Worm (Caenorhabditis elegans) whole organism, young adult: Measurements from ENCODE around the gene nyn-3.

ENCODE experiments used
- B0019.2 ChIP-seq: fragments of 200-800 bp; sonication (Bioruptor generic); conservative IDR thresholded peaks from 2 replicates; pipeline ENCODE4 v1.3.6; 2022; ENCODE audit warnings: missing genetic modification reagents, missing genetic modification characterization, missing compliant biosample characterization
- B0336.3 ChIP-seq: fragments of 200-800 bp; sonication (Bioruptor generic); IDR thresholded peaks from 2 replicates; pipeline ENCODE4 v1.3.6; 2022; ENCODE audit warnings: missing genetic modification characterization, missing compliant biosample characterization
- C06A6.2 ChIP-seq: fragments of 200-800 bp; sonication (Bioruptor generic); conservative IDR thresholded peaks from 2 replicates; pipeline ENCODE4 v1.3.6; 2022; ENCODE audit warnings: missing genetic modification characterization, missing compliant biosample characterization
- C17E4.6 ChIP-seq: fragments of 200-800 bp; sonication (Bioruptor generic); IDR thresholded peaks from 2 replicates; pipeline ENCODE4 v1.3.6; 2022; ENCODE audit warnings: missing genetic modification reagents, missing genetic modification characterization, missing compliant biosample characterization
- F23B12.7 ChIP-seq: sonication (generic microtip); optimal IDR thresholded peaks from 2 replicates; lab custom pipeline; 2017; ENCODE audit warnings: missing genetic modification characterization, mild to moderate bottlenecking, missing compliant biosample characterization, antibody characterized with exemption, moderate library complexity; ENCODE audit not compliant: insufficient read depth
- F33H1.4 ChIP-seq: fragments of 200-800 bp; sonication (Bioruptor generic); IDR thresholded peaks from 2 replicates; pipeline ENCODE4 v1.3.6; 2022; ENCODE audit warnings: missing genetic modification reagents, missing genetic modification characterization, missing compliant biosample characterization
- F39B2.1 ChIP-seq: fragments of 200-800 bp; sonication (Bioruptor generic); IDR thresholded peaks from 2 replicates; pipeline ENCODE4 v1.3.6; 2022; ENCODE audit warnings: missing genetic modification reagents, missing genetic modification characterization, missing compliant biosample characterization
- F52B5.7 ChIP-seq: sonication (generic microtip); optimal IDR thresholded peaks from 2 replicates; lab custom pipeline; 2016; ENCODE audit warnings: mild to moderate bottlenecking, missing genetic modification characterization, missing compliant biosample characterization
- F57A8.1 ChIP-seq: fragments of 200-800 bp; sonication (Bioruptor generic); optimal IDR thresholded peaks from 2 replicates; lab custom pipeline; 2018; ENCODE audit warnings: mild to moderate bottlenecking, missing genetic modification characterization, moderate library complexity, missing compliant biosample characterization
- T07F8.4 ChIP-seq: sonication (generic microtip); optimal IDR thresholded peaks from 2 replicates; lab custom pipeline; 2016; ENCODE audit warnings: mild to moderate bottlenecking, missing genetic modification characterization, moderate library complexity, missing compliant biosample characterization
- ZK185.1 ChIP-seq: sonication (generic microtip); optimal IDR thresholded peaks from 2 replicates; lab custom pipeline; 2016; ENCODE audit warnings: mild to moderate bottlenecking, missing genetic modification characterization, missing compliant biosample characterization; ENCODE audit not compliant: poor library complexity, severe bottlenecking
- ama-1 ChIP-seq, 3 experiments: fragments of 150-350 bp in 1 of 3; sonication (generic microtip) in 2 of 3; optimal IDR thresholded peaks; 2 replicates each; lab custom pipeline; 2014 to 2018; ENCODE audit warnings: missing biosample characterization in 2 of 3, missing genetic modification characterization in 2 of 3, missing genetic modification reagents in 2 of 3
- athp-1 ChIP-seq: sonication (generic microtip); optimal IDR thresholded peaks from 2 replicates; lab custom pipeline; 2017; ENCODE audit warnings: mild to moderate bottlenecking, missing genetic modification characterization, missing compliant biosample characterization
- cebp-2 ChIP-seq: fragments of 200-800 bp; sonication (Bioruptor generic); IDR thresholded peaks from 2 replicates; pipeline ENCODE4 v1.3.6; 2022; ENCODE audit warnings: missing genetic modification characterization, missing compliant biosample characterization
- ceh-58 ChIP-seq: fragments of 200-800 bp; sonication (Bioruptor generic); IDR thresholded peaks from 2 replicates; pipeline ENCODE4 v1.3.6; 2022; ENCODE audit warnings: missing genetic modification characterization, missing compliant biosample characterization
- ceh-79 ChIP-seq: sonication (generic microtip); optimal IDR thresholded peaks from 2 replicates; lab custom pipeline; 2017; ENCODE audit warnings: mild to moderate bottlenecking, missing genetic modification characterization, missing compliant biosample characterization
- die-1 ChIP-seq: sonication (generic microtip); optimal IDR thresholded peaks from 2 replicates; lab custom pipeline; 2016; ENCODE audit warnings: missing genotype, mild to moderate bottlenecking, missing genetic modification characterization, missing compliant biosample characterization
- dox-1 ChIP-seq: fragments of 200-800 bp; sonication (Bioruptor generic); IDR thresholded peaks from 2 replicates; pipeline ENCODE4 v1.3.6; 2022; ENCODE audit warnings: missing genetic modification reagents, missing genetic modification characterization, missing compliant biosample characterization
- dpl-1 ChIP-seq: fragments of 150-350 bp; optimal IDR thresholded peaks from 2 replicates; lab custom pipeline; 2014; ENCODE audit warnings: missing biosample characterization, missing genetic modification reagents, missing genetic modification characterization
- ets-4 ChIP-seq: fragments of 200-800 bp; sonication (Bioruptor generic); optimal IDR thresholded peaks from 2 replicates; lab custom pipeline; 2018; ENCODE audit warnings: mild to moderate bottlenecking, missing genetic modification characterization, missing compliant biosample characterization
- lin-35 ChIP-seq, 3 experiments: fragments of 150-350 bp in 2 of 3; sonication (generic microtip) in 1 of 3; optimal IDR thresholded peaks; 2 replicates each; lab custom pipeline; 2014 to 2018; ENCODE audit warnings: missing biosample characterization in 3 of 3, missing genetic modification characterization in 3 of 3, missing genetic modification reagents in 3 of 3
- lir-1 ChIP-seq: fragments of 200-800 bp; sonication (Bioruptor generic); conservative IDR thresholded peaks from 2 replicates; pipeline ENCODE4 v1.3.6; 2022; ENCODE audit warnings: missing genetic modification reagents, missing genetic modification characterization, missing compliant biosample characterization
- lsy-27 ChIP-seq: sonication (generic microtip); optimal IDR thresholded peaks from 2 replicates; lab custom pipeline; 2017; ENCODE audit warnings: missing genetic modification characterization, mild to moderate bottlenecking, missing compliant biosample characterization, antibody characterized with exemption, missing genotype, borderline replicate concordance; ENCODE audit not compliant: insufficient read depth
- madf-8 ChIP-seq: fragments of 200-800 bp; sonication (Bioruptor generic); conservative IDR thresholded peaks from 2 replicates; pipeline ENCODE4 v1.3.6; 2022; ENCODE audit warnings: missing genetic modification reagents, missing genetic modification characterization, missing compliant biosample characterization
- nhr-90 ChIP-seq: sonication (generic microtip); optimal IDR thresholded peaks from 2 replicates; lab custom pipeline; 2016; ENCODE audit warnings: missing genotype, mild to moderate bottlenecking, missing genetic modification characterization, missing compliant biosample characterization
- pha-4 ChIP-seq: fragments of 150-350 bp; sonication (generic microtip); optimal IDR thresholded peaks from 2 replicates; lab custom pipeline; 2014; ENCODE audit warnings: missing biosample characterization, missing genetic modification reagents, missing genetic modification characterization
- sea-2 ChIP-seq: fragments of 200-800 bp; sonication (Bioruptor generic); IDR thresholded peaks from 2 replicates; pipeline ENCODE4 v1.3.6; 2022; ENCODE audit warnings: missing genetic modification characterization, missing compliant biosample characterization
- snpc-1.1 ChIP-seq: sonication (generic microtip); optimal IDR thresholded peaks from 2 replicates; lab custom pipeline; 2017; ENCODE audit warnings: missing genetic modification characterization, mild to moderate bottlenecking, missing compliant biosample characterization, antibody characterized with exemption, moderate library complexity, missing genotype, missing genetic modification reagents; ENCODE audit not compliant: insufficient read depth
- snpc-1.3 ChIP-seq: sonication (generic microtip); optimal IDR thresholded peaks from 2 replicates; lab custom pipeline; 2017; ENCODE audit warnings: missing genetic modification characterization, mild to moderate bottlenecking, missing compliant biosample characterization, antibody characterized with exemption, moderate library complexity, missing genotype, missing genetic modification reagents; ENCODE audit not compliant: insufficient read depth
- xnd-1 ChIP-seq: sonication (generic microtip); optimal IDR thresholded peaks from 2 replicates; lab custom pipeline; 2016; ENCODE audit warnings: missing genotype, missing genetic modification reagents, missing genetic modification characterization, missing compliant biosample characterization
- ztf-18 ChIP-seq: sonication (generic microtip); optimal IDR thresholded peaks from 2 replicates; lab custom pipeline; 2016; ENCODE audit warnings: missing genotype, mild to moderate bottlenecking, missing genetic modification characterization, missing compliant biosample characterization
- ztf-25 ChIP-seq: fragments of 200-800 bp; sonication (Bioruptor generic); IDR thresholded peaks from 2 replicates; pipeline ENCODE4 v1.3.6; 2022; ENCODE audit warnings: missing genetic modification reagents, missing genetic modification characterization, missing compliant biosample characterization
- ztf-26 ChIP-seq: sonication (generic microtip); optimal IDR thresholded peaks from 2 replicates; lab custom pipeline; 2017; ENCODE audit warnings: missing genetic modification characterization, missing compliant biosample characterization
- ztf-3 ChIP-seq: fragments of 200-800 bp; sonication (Bioruptor generic); optimal IDR thresholded peaks from 2 replicates; lab custom pipeline; 2018; ENCODE audit warnings: mild to moderate bottlenecking, missing genetic modification characterization, missing compliant biosample characterization
- ztf-6 ChIP-seq: fragments of 200-800 bp; sonication (Bioruptor generic); IDR thresholded peaks from 2 replicates; pipeline ENCODE4 v1.3.6; 2022; ENCODE audit warnings: missing genetic modification reagents, missing genetic modification characterization, missing compliant biosample characterization

The nyn-3 gene

DNA sequence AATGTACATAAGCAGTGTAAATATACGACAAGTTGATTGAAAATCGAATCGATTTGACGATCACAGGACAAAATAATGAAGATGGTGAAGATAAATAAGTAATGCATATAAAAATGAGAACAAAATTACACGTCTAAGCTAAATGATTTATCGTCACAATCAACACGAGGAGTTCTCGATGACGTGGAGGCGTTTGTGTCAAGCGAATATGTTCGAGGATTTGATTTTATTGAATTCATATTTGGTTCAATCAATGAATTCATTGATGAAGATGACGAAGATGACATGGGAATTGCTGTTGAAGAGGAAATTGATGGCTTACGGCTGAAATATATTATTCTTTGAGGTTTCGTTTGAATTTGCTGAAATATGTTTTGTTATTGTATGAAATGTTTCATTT lies at the start of gene nyn-3:
Gene nyn-3, minus strand, starts transcription at position 101 of the 400 bp plus-strand sequence.
- TF ChIP-seq sea-2 (no peak), lsy-27 (no peak), cebp-2 (GFP tag; lab: Robert Waterston, UW) (no peak), athp-1 (tag; lab: Kevin White, UChicago) (no peak), lin-35 (GFP tag; optimal IDR thresholded peaks at IDR 0.05; lab: Kevin White, UChicago) (no peak), F57A8.1 (no peak)

DNA sequence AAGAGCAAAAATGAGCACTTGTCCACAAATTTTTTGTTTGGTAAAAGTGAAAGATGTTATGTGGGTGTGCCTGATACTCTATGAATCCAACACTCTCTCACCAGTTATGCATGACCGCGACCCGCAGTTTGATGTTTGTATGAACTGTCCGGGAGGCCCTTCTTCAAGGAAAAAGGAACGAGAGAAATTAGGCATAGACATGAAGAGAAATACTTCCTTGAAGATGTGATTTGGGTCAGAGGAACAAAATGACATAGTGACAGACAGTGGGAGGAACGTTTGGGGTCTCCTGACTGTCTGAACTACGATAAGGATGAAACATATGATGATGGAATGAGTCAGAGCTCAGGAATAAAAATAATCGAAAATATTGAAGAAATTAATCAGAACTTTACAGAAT lies 48.6 kb upstream of the nyn-3 start:
- TF ChIP-seq ets-4 (GFP tag; lab: Kevin White, UChicago) (no peak), F33H1.4 (no peak), ztf-26 (no peak), ama-1 (optimal IDR thresholded peaks at IDR 0.05; lab: Kevin White, UChicago) (no peak), ama-1 (GFP tag; optimal IDR thresholded peaks at IDR 0.05; lab: Kevin White, UChicago) (no peak), ztf-6 (GFP tag; lab: Robert Waterston, UW) (no peak), ceh-58 (GFP tag; lab: Robert Waterston, UW) (no peak), nhr-90 (no peak), B0336.3 (GFP tag; lab: Robert Waterston, UW) (no peak), snpc-1.3 (tag; lab: Kevin White, UChicago) (no peak), dpl-1 (GFP tag; lab: Kevin White, UChicago) (no peak), F23B12.7 (no peak), F39B2.1 (GFP tag; lab: Robert Waterston, UW) (no peak), F52B5.7 (tag; lab: Kevin White, UChicago) (no peak), xnd-1 (tag; lab: Kevin White, UChicago) (no peak), ZK185.1 (no peak), ztf-18 (tag; lab: Kevin White, UChicago) (no peak)

DNA sequence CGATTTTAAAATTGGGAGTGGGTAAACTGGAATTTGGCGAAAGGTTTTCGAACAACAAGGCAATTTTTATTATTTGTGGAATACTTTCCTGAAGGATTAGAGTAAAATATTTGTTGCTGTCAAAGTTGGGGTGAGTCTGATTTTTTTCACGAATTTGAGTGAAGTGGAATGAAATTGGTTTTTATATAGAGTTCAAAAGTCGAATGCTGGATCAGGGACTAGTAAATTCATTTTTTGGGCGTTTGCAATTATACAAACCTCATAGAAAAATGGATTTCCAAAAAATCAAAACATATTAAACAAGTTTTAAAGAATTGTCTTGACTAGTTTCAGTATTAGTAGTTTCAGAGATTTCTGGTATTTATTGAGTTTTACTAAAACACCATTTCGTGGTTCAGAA lies 47.5 kb upstream of the nyn-3 start, which contains the start of gene C32D5.7:
Gene C32D5.7, minus strand, starts transcription at position 101 of the 400 bp plus-strand sequence.
- TF ChIP-seq C17E4.6 (GFP tag; lab: Robert Waterston, UW) (no peak), F33H1.4 (no peak), ceh-58 (GFP tag; lab: Robert Waterston, UW) (no peak), die-1 (tag; lab: Kevin White, UChicago) (no peak), dox-1 (GFP tag; lab: Robert Waterston, UW) (no peak), T07F8.4 (no peak), xnd-1 (tag; lab: Kevin White, UChicago) (no peak), snpc-1.1 (tag; lab: Kevin White, UChicago) (no peak), ztf-3 (GFP tag; lab: Kevin White, UChicago) (no peak), F39B2.1 (GFP tag; lab: Robert Waterston, UW) (no peak), madf-8 (GFP tag; lab: Robert Waterston, UW) (no peak), cebp-2 (GFP tag; lab: Robert Waterston, UW) (no peak), ceh-79 (tag; lab: Kevin White, UChicago) (no peak), lir-1 (GFP tag; lab: Robert Waterston, UW) (no peak), pha-4 (no peak)

DNA sequence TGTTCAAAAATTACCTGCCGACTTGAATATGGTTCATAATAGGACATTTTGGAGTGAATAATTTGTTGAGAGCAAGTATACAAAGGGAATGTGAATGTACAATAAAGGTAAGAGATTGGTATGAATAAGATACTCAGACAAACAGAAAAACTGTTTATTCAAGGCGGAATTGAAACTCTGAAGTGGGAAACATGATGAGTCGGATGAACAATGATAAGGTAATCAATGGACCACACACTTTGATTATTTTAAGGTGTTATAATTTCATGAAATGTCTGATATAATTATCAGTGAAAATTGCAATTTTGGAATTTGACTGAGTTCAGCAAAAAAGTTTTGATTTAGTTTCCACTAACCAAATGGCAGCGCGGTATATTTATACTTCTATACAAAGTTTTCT lies 47.1 kb upstream of the nyn-3 start:
- TF ChIP-seq ceh-79 (tag; lab: Kevin White, UChicago), result no peak
- TF ChIP-seq B0019.2, result no peak
- TF ChIP-seq ztf-25 (GFP tag; lab: Robert Waterston, UW), result no peak
- no peak for TF ChIP-seq ztf-26
- TF ChIP-seq C06A6.2 (GFP tag; lab: Robert Waterston, UW), result no peak
